Worm (Caenorhabditis elegans): ENCODE measurements around the gene sri-78.

- TF ChIP-seq nhr-76 (tag; optimal IDR thresholded peaks at IDR 0.05) = no peak
- TF ChIP-seq unc-62 (GFP tag; optimal IDR thresholded peaks at IDR 0.05) = no peak
- no peak for TF ChIP-seq drap-1 (GFP tag; optimal IDR thresholded peaks at IDR 0.05)
- TF ChIP-seq sptf-1 (tag; optimal IDR thresholded peaks at IDR 0.05) = no peak
- TF ChIP-seq elt-3 (tag; optimal IDR thresholded peaks at IDR 0.05) = no peak
Measured at ce11 chrII:3145842-3146241, 39.1 kb upstream of the sri-78 start, which contains the start of gene T10D4.15.

Data from whole organism, mixed stage, embryonic.